Worm (Caenorhabditis elegans): ENCODE results near the gene acl-2.

DNA sequence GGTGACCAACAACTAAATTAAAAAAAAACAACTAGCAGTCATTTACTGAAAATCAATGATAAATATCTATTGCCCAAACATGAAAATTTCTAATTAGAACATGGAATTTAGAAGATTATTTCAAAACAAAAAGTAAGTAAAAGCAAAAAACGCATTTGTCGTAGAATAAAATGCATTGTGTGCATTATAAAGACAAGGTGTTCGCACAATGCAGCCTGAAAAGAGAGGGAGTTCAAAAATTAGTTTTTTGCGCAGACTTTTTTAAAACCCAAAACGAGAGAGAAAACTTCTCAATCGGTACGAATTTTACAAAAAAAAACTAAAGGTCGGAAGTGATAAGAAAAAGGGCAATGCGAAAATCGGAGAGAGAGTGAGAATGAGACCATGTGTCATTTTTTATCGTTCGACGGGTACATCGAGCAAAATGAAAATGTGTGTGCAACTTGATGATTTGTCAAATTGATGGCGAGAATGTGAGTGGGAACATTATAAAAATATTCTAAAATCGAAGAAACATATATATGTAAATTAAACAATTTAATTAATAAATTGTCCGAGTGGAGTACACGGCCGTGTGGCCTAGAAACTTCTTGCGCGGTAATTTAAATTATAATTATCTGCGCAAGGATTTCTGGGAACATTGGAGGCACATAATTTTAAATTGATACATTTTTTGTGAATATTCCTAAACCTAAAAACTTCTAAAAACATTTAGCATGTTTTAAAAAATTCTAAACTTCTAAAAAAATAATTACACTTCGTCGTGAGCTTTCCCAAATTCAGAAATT is 686 bp upstream of the acl-2 start:
- TF ChIP-seq ama-1 (optimal IDR thresholded peaks at IDR 0.05) (no peak), nhr-237 (tag; optimal IDR thresholded peaks at IDR 0.05) (no peak), nhr-77 (tag; optimal IDR thresholded peaks at IDR 0.05) (no peak), F49E8.2 (tag; optimal IDR thresholded peaks at IDR 0.05; ENCODE audit: borderline replicate concordance) (peak; percentile 16), pqm-1 (tag; optimal IDR thresholded peaks at IDR 0.05) (peak; percentile 55), ceh-62 (tag; optimal IDR thresholded peaks at IDR 0.05) (no peak), mep-1 (tag; optimal IDR thresholded peaks at IDR 0.05) (peak; percentile 24), lin-15B (tag; optimal IDR thresholded peaks at IDR 0.05) (no peak), zfp-2 (tag; optimal IDR thresholded peaks at IDR 0.05) (no peak), unc-62 (GFP tag; optimal IDR thresholded peaks at IDR 0.05 in 1 of 2) (no peak), unc-62 (tag; optimal IDR thresholded peaks at IDR 0.05) (no peak)

Measured in whole organism, L4 larva.